Worm (Caenorhabditis elegans) whole organism, L3 larva: Measurements from ENCODE around the gene eat-3.
A peak's percentile ranks its signal among the peaks of the same experiment; 100 is the strongest.

ENCODE experiments used
- ZK546.5 ChIP-seq: sonication (generic microtip); optimal IDR thresholded peaks from 2 replicates; lab custom pipeline; 2017; ENCODE audit warnings: missing biosample characterization, missing genetic modification characterization
- aly-2 ChIP-seq: fragments of 150-350 bp; optimal IDR thresholded peaks from 2 replicates; lab custom pipeline; 2014; ENCODE audit warnings: missing biosample characterization, missing genetic modification characterization
- ama-1 ChIP-seq: fragments of 150-350 bp; optimal IDR thresholded peaks from 2 replicates; lab custom pipeline; 2018
- ceh-16 ChIP-seq: sonication (generic microtip); optimal IDR thresholded peaks from 2 replicates; lab custom pipeline; 2017; ENCODE audit warnings: missing biosample characterization, missing genetic modification characterization
- ceh-82 ChIP-seq: fragments of 150-350 bp; optimal IDR thresholded peaks from 2 replicates; lab custom pipeline; 2014; ENCODE audit warnings: missing biosample characterization, missing genetic modification characterization
- egl-27 ChIP-seq: sonication (generic microtip); optimal IDR thresholded peaks from 4 replicates; lab custom pipeline; 2017; ENCODE audit warnings: missing biosample characterization, missing genetic modification reagents, missing genetic modification characterization
- egl-5 ChIP-seq: fragments of 150-350 bp; optimal IDR thresholded peaks from 2 replicates; lab custom pipeline; 2017; ENCODE audit warnings: missing biosample characterization, missing genetic modification reagents, missing genetic modification characterization, inconsistent platforms
- elt-1 ChIP-seq: fragments of 150-350 bp; optimal IDR thresholded peaks from 2 replicates; lab custom pipeline; 2014; ENCODE audit warnings: missing biosample characterization, missing genetic modification characterization
- elt-2 ChIP-seq: sonication (generic microtip); optimal IDR thresholded peaks from 2 replicates; lab custom pipeline; 2016; ENCODE audit warnings: missing genetic modification reagents, mild to moderate bottlenecking, missing genetic modification characterization, missing compliant biosample characterization
- elt-3 ChIP-seq, 3 experiments: fragments of 150-350 bp in 1 of 3; sonication (generic microtip) in 2 of 3; optimal IDR thresholded peaks; 2 replicates in 2 of 3; 4 replicates in 1 of 3; lab custom pipeline; 2014 to 2017; ENCODE audit warnings: missing biosample characterization in 3 of 3, missing genetic modification characterization in 3 of 3
- fkh-2 ChIP-seq: fragments of 150-350 bp; optimal IDR thresholded peaks from 2 replicates; lab custom pipeline; 2014; ENCODE audit warnings: missing biosample characterization, missing genetic modification reagents, missing genetic modification characterization
- fos-1 ChIP-seq: fragments of 150-350 bp; optimal IDR thresholded peaks from 2 replicates; lab custom pipeline; 2014; ENCODE audit warnings: missing biosample characterization, missing genetic modification characterization
- hmg-11 ChIP-seq: sonication (generic microtip); optimal IDR thresholded peaks from 2 replicates; lab custom pipeline; 2016; ENCODE audit warnings: missing genetic modification characterization, missing compliant biosample characterization
- lin-15B ChIP-seq: fragments of 150-350 bp; optimal IDR thresholded peaks from 2 replicates; lab custom pipeline; 2014; ENCODE audit warnings: missing biosample characterization, missing genetic modification characterization
- lin-39 ChIP-seq: fragments of 150-350 bp; optimal IDR thresholded peaks from 2 replicates; lab custom pipeline; 2018; ENCODE audit warnings: missing biosample characterization, missing genetic modification reagents, missing genetic modification characterization
- lsy-12 ChIP-seq: sonication (generic microtip); optimal IDR thresholded peaks from 2 replicates; lab custom pipeline; 2016; ENCODE audit warnings: mild to moderate bottlenecking, missing genetic modification characterization, missing compliant biosample characterization
- mdl-1 ChIP-seq: fragments of 150-350 bp; optimal IDR thresholded peaks from 2 replicates; lab custom pipeline; 2014; ENCODE audit warnings: missing biosample characterization, missing genetic modification characterization
- mml-1 ChIP-seq: fragments of 150-350 bp; sonication (generic microtip); optimal IDR thresholded peaks from 3 replicates; lab custom pipeline; 2014; ENCODE audit warnings: missing biosample characterization, missing genetic modification characterization
- nfya-1 ChIP-seq: sonication (generic microtip); optimal IDR thresholded peaks from 2 replicates; lab custom pipeline; 2017; ENCODE audit warnings: missing genetic modification characterization, mild to moderate bottlenecking, missing compliant biosample characterization, antibody characterized with exemption, moderate library complexity; ENCODE audit not compliant: insufficient read depth
- nhr-11 ChIP-seq: fragments of 150-350 bp; optimal IDR thresholded peaks from 2 replicates; lab custom pipeline; 2014; ENCODE audit warnings: missing biosample characterization, missing genetic modification characterization
- nhr-23 ChIP-seq: fragments of 150-350 bp; optimal IDR thresholded peaks from 2 replicates; lab custom pipeline; 2014; ENCODE audit warnings: missing biosample characterization, missing genetic modification reagents, missing genetic modification characterization
- nhr-237 ChIP-seq: fragments of 150-350 bp; optimal IDR thresholded peaks from 2 replicates; lab custom pipeline; 2014; ENCODE audit warnings: missing biosample characterization, missing genetic modification characterization
- nhr-25 ChIP-seq: sonication (generic microtip); optimal IDR thresholded peaks from 2 replicates; lab custom pipeline; 2017; ENCODE audit warnings: missing biosample characterization, missing genetic modification characterization
- nhr-28 ChIP-seq: fragments of 150-350 bp; optimal IDR thresholded peaks from 2 replicates; lab custom pipeline; 2014; ENCODE audit warnings: missing biosample characterization, missing genetic modification characterization
- nhr-43 ChIP-seq: sonication (generic microtip); optimal IDR thresholded peaks from 2 replicates; lab custom pipeline; 2016; ENCODE audit warnings: mild to moderate bottlenecking, missing genetic modification characterization, missing compliant biosample characterization; ENCODE audit not compliant: poor library complexity, severe bottlenecking
- nhr-76 ChIP-seq: fragments of 150-350 bp; sonication (generic microtip); optimal IDR thresholded peaks from 5 replicates; lab custom pipeline; 2014; ENCODE audit warnings: missing biosample characterization, missing genetic modification characterization
- nhr-77 ChIP-seq: fragments of 150-350 bp; optimal IDR thresholded peaks from 2 replicates; lab custom pipeline; 2014; ENCODE audit warnings: missing biosample characterization, missing genetic modification characterization
- pha-4 ChIP-seq: fragments of 150-350 bp; optimal IDR thresholded peaks from 2 replicates; lab custom pipeline; 2014; ENCODE audit warnings: missing biosample characterization, missing genetic modification reagents, missing genetic modification characterization
- pqm-1 ChIP-seq: fragments of 150-350 bp; optimal IDR thresholded peaks from 2 replicates; lab custom pipeline; 2017; ENCODE audit warnings: missing biosample characterization, missing genetic modification characterization, inconsistent platforms
- sea-2 ChIP-seq: fragments of 150-350 bp; sonication (generic microtip); optimal IDR thresholded peaks from 4 replicates; lab custom pipeline; 2014; ENCODE audit warnings: missing biosample characterization, missing genetic modification reagents, missing genetic modification characterization
- snpc-4 ChIP-seq: fragments of 150-350 bp; optimal IDR thresholded peaks from 2 replicates; lab custom pipeline; 2014; ENCODE audit warnings: missing biosample characterization, missing genetic modification characterization
- tbx-2 ChIP-seq: sonication (generic microtip); optimal IDR thresholded peaks from 2 replicates; lab custom pipeline; 2016; ENCODE audit warnings: mild to moderate bottlenecking, missing genetic modification characterization, missing compliant biosample characterization
- unc-62 ChIP-seq: fragments of 150-350 bp; sonication (generic microtip); optimal IDR thresholded peaks from 4 replicates; lab custom pipeline; 2014; ENCODE audit warnings: missing biosample characterization, missing genetic modification reagents, missing genetic modification characterization
- ztf-11 ChIP-seq: fragments of 150-350 bp; optimal IDR thresholded peaks from 2 replicates; lab custom pipeline; 2014; ENCODE audit warnings: missing biosample characterization, missing genetic modification characterization

The eat-3 gene

DNA sequence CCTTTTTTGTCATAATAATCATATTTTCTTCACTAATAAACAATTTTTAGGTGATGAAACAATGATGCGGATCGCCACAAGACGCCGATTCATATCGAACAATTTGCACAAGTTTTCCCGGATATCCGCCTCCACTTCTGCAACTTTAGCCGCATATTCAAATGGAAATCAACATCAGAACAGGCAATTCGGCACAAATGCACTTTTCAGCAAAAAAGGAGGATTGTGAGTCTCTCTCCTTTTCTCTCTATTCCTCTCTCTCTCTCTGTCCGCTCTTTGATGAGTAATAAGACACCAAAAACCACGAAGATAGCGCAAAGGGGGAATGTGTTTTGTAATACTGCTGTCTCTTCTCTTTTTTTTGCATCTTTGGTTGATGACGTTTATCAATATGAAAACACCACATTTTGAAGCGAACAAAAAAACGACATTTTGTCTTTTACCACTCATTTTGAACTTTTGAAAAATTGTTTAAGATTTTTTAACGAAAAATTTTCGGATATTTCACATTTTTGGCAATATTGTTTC lies at the start of gene eat-3:
Gene eat-3 (plus strand): TSS at position 51 of the 528 bp plus-strand sequence.
- TF ChIP-seq nfya-1 (tag; lab: Kevin White, UChicago) = peak; percentile 49
- TF ChIP-seq pha-4 (tag; lab: Kevin White, UChicago) = peak; percentile 20
- TF ChIP-seq unc-62 (GFP tag; lab: Kevin White, UChicago) = peak; percentile 36
- TF ChIP-seq hmg-11 = peak; percentile 16
- no peak for TF ChIP-seq ceh-82
- no peak for TF ChIP-seq nhr-23
- TF ChIP-seq lin-39 = peak; percentile 29
- no peak for TF ChIP-seq elt-1 (tag; lab: Kevin White, UChicago)
- peak; percentile 29 for TF ChIP-seq egl-5
- no peak for TF ChIP-seq mdl-1 (tag; lab: Kevin White, UChicago)
- no peak for TF ChIP-seq ceh-16 (tag; lab: Kevin White, UChicago)
- TF ChIP-seq, all 47 proteins: peak for 6

DNA sequence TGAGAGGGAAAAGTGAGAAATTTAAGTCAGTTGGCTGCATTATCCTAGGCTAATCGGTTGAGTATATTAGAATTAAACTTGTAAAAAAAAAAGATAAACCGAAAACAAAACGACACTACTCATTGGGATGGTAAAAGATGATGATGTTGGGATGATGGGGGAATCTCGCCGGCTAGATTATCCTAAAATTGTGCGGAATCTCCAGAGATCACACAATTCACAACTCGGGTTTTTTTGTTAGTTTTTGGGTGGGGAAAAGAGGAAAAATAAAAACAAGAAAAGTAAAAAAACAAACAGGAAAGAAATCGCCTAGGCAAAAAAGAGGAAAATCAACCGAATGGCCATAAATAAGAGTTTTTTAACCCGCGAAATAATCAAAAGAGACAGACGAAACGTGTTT lies 49.5 kb upstream of the eat-3 start:
- TF ChIP-seq ama-1 (lab: Kevin White, UChicago) = peak; percentile 59
- TF ChIP-seq lsy-12 = no peak
- no peak for TF ChIP-seq aly-2

DNA sequence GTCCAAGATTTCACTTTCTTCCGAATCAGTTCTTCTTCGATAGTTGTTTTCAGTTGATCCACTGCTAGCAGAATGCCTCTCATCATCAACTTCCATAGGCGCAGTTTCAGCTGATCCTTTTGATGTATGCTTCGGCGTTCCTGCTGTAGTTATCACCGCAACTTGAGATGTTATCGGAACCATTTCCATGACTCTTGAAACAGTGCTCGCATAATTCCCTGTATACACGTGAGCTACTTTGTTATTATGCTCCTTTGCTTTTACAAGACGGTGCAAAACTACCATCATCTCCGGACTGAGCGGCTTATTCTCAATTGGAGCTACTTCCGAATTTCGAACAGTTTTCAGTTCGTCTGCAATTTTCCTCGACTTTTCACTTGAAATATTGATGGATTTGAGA lies 47.5 kb upstream of the eat-3 start:
- TF ChIP-seq nhr-25 (peak; percentile 7), fkh-2 (no peak), pqm-1 (tag; lab: Kevin White, UChicago) (no peak), ztf-11 (tag; lab: Kevin White, UChicago) (no peak), tbx-2 (no peak)

DNA sequence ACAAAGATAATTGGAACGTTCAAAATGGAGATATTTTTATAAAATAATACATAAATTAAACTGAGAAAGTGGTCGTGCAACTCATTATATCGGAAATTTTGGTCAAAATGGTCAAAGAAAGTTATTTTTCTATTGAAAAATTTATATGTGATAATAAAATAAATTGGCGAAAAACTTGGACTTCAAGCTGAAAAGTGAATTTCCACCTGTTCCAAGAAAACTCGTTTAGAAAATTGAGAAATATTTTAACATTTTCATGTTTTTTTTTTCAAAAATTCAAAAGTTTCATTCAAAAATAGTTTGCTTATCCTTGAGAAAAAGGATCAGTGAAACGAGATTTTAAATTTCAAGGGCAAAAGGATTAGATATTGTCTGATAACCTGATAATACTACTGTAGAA lies 45.7 kb upstream of the eat-3 start:
- TF ChIP-seq egl-27 (tag; lab: Kevin White, UChicago) (no peak), lin-39 (no peak), pqm-1 (tag; lab: Kevin White, UChicago) (no peak), nhr-25 (no peak), ZK546.5 (tag; lab: Kevin White, UChicago) (no peak), mml-1 (no peak), snpc-4 (tag; lab: Kevin White, UChicago) (no peak), elt-1 (tag; lab: Kevin White, UChicago) (no peak), nhr-237 (tag; lab: Kevin White, UChicago) (no peak), lin-15B (tag; lab: Kevin White, UChicago) (no peak), sea-2 (GFP tag; lab: Kevin White, UChicago) (no peak), tbx-2 (no peak), nhr-77 (tag; lab: Kevin White, UChicago) (no peak), egl-5 (no peak), nhr-28 (tag; lab: Kevin White, UChicago) (no peak), nhr-76 (tag; lab: Kevin White, UChicago) (no peak), hmg-11 (no peak), unc-62 (GFP tag; lab: Kevin White, UChicago) (no peak)

DNA sequence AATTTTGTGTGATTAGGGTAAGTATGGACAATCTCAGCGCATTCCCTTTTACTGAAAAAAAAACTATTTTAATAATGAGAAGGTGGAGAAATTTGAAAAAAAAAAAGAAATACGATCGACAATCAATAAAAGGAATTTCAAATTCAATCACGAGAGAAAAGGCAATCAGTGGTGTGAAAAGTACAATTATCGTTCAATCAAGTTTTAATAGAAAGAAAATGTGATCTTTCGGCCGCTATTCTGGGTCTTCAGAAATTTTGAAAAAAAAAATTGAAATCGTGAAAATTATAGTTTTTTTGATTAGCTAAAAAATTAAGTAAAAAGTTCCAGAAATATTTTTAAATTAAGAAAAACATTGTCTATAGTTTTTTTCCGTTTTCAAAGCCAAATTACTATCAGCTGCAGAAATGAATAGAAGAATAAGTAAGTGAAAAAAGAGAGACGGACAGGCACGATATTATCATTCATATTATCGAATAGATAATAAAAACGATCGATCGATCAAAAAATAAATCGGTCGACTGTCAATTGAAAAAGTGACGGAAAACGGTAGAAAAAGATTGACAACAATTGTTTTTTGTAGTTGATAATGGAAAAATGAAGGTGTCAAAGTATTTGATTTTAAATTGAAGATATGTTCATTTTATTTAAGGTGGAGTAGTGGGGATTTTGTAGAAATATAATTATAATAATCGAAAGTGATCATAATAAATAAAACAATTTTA lies 44.5 kb upstream of the eat-3 start, which contains the start of gene gldi-3:
Gene gldi-3 (minus strand): TSS at position 51 of the 725 bp plus-strand sequence.
- TF ChIP-seq lin-15B (tag; lab: Kevin White, UChicago) (no peak), sea-2 (GFP tag; lab: Kevin White, UChicago) (no peak), egl-27 (tag; lab: Kevin White, UChicago) (no peak), nhr-11 (tag; lab: Kevin White, UChicago) (no peak), ceh-82 (no peak), elt-3 (tag; optimal IDR thresholded peaks at IDR 0.05; lab: Kevin White, UChicago) (no peak), nhr-237 (tag; lab: Kevin White, UChicago) (no peak), ceh-16 (tag; lab: Kevin White, UChicago) (no peak), elt-2 (tag; lab: Kevin White, UChicago) (peak; percentile 61), elt-1 (tag; lab: Kevin White, UChicago) (no peak), nhr-43 (tag; lab: Kevin White, UChicago) (no peak), fos-1 (no peak), egl-5 (no peak), pqm-1 (tag; lab: Kevin White, UChicago) (peak; percentile 7)
- TF ChIP-seq, all 47 proteins: peak for 2
